Fruit fly (Drosophila melanogaster) whole organism, pupa: ENCODE measurements around the gene CanB.
A peak's percentile ranks its signal among the peaks of the same experiment; 100 is the strongest.

Experiments used
- CG8301 ChIP-seq: fragments of 200-800 bp; sonication (Bioruptor generic); optimal IDR thresholded peaks from 2 replicates; lab custom pipeline; 2018; ENCODE audit warnings: missing biosample characterization, mild to moderate bottlenecking, missing genetic modification characterization
- EcR ChIP-seq: fragments of 200-800 bp; sonication (Bioruptor generic); optimal IDR thresholded peaks from 3 replicates; lab custom pipeline; 2019; ENCODE audit warnings: missing biosample characterization, missing genetic modification characterization, mild to moderate bottlenecking, moderate library complexity, missing genetic modification reagents
- gl ChIP-seq: fragments of 200-800 bp; sonication (Bioruptor generic); optimal IDR thresholded peaks from 2 replicates; lab custom pipeline; 2018; ENCODE audit warnings: missing biosample characterization, mild to moderate bottlenecking, missing genetic modification characterization

- no peak for TF ChIP-seq CG8301 (tag; lab: Kevin White, UChicago)
- peak; percentile 47 for TF ChIP-seq gl (tag; lab: Kevin White, UChicago)
- TF ChIP-seq EcR (GFP tag; lab: Kevin White, UChicago), result no peak
Measured at dm6 chrX:5322459-5322883, 9.8 kb upstream of the CanB start, which contains the start of gene Rnp4F.
